Worm (Caenorhabditis elegans) whole organism, young adult: Measurements from ENCODE around the gene prp-19.

Experiments
- hrde-1 ChIP-seq: sonication (generic microtip); optimal IDR thresholded peaks from 2 replicates; lab custom pipeline; 2016; ENCODE audit warnings: missing genetic modification characterization, mild to moderate bottlenecking, missing compliant biosample characterization, moderate library complexity, missing genotype, missing genetic modification reagents, borderline replicate concordance
- let-607 ChIP-seq, 2 experiments: fragments of 200-800 bp in 1 of 2; sonication (Bioruptor generic) in 1 of 2; sonication (generic microtip) in 1 of 2; optimal IDR thresholded peaks; 2 replicates each; lab custom pipeline; 2016 to 2018; ENCODE audit warnings: mild to moderate bottlenecking in 2 of 2, missing compliant biosample characterization in 2 of 2, missing genetic modification characterization in 2 of 2, moderate library complexity in 2 of 2, missing genotype in 1 of 2
- unc-130 ChIP-seq: sonication (generic microtip); optimal IDR thresholded peaks from 2 replicates; lab custom pipeline; 2016; ENCODE audit warnings: missing genetic modification reagents, missing genetic modification characterization, missing compliant biosample characterization

- TF ChIP-seq unc-130 (GFP tag; lab: Kevin White, UChicago) (no peak), hrde-1 (tag; lab: Kevin White, UChicago) (no peak), let-607 (tag; optimal IDR thresholded peaks at IDR 0.05; lab: Kevin White, UChicago) (no peak)
Measured at ce11 chrIII:5126988-5127387, 44.9 kb downstream of the prp-19 start.
